Worm (Caenorhabditis elegans) whole organism, L4 larva: Measurements from ENCODE around the gene Y80D4G.2.

Experiments used
- F10B5.3 ChIP-seq: sonication (generic microtip); optimal IDR thresholded peaks from 2 replicates; lab custom pipeline; 2016; ENCODE audit warnings: mild to moderate bottlenecking, missing genetic modification characterization, missing compliant biosample characterization
- F37D6.2 ChIP-seq: sonication (generic microtip); optimal IDR thresholded peaks from 2 replicates; lab custom pipeline; 2016; ENCODE audit warnings: mild to moderate bottlenecking, missing genetic modification characterization, missing compliant biosample characterization
- T20F7.1 ChIP-seq: fragments of 200-800 bp; sonication (Bioruptor generic); optimal IDR thresholded peaks from 2 replicates; lab custom pipeline; 2018; ENCODE audit warnings: mild to moderate bottlenecking, missing genetic modification characterization, missing compliant biosample characterization
- Y75B8A.6 ChIP-seq: fragments of 200-800 bp; sonication (Bioruptor generic); IDR thresholded peaks from 2 replicates; pipeline ENCODE4 v1.3.6; 2022; ENCODE audit warnings: missing genetic modification reagents, missing genetic modification characterization, missing compliant biosample characterization
- ZK546.5 ChIP-seq, 2 experiments: sonication (generic microtip); optimal IDR thresholded peaks; 2 replicates each; lab custom pipeline; 2017; ENCODE audit warnings: missing biosample characterization in 2 of 2, missing genetic modification characterization in 2 of 2
- aha-1 ChIP-seq: fragments of 150-350 bp; peaks from one replicate; lab custom pipeline; 2014; ENCODE audit warnings: missing biosample characterization, missing genetic modification characterization
- arid-1 ChIP-seq: fragments of 200-800 bp; sonication (Bioruptor generic); conservative IDR thresholded peaks from 2 replicates; pipeline ENCODE4 v1.3.6; 2022; ENCODE audit warnings: missing genetic modification reagents, missing genetic modification characterization, missing compliant biosample characterization
- attf-4 ChIP-seq: sonication (generic microtip); optimal IDR thresholded peaks from 3 replicates; lab custom pipeline; 2017; ENCODE audit warnings: missing biosample characterization, missing genetic modification characterization
- ceh-62 ChIP-seq: sonication (generic microtip); optimal IDR thresholded peaks from 2 replicates; lab custom pipeline; 2017; ENCODE audit warnings: missing biosample characterization, missing genetic modification characterization
- ctbp-1 ChIP-seq: fragments of 200-800 bp; sonication (Bioruptor generic); IDR thresholded peaks from 2 replicates; pipeline ENCODE4 v1.3.6; 2022; ENCODE audit warnings: missing genetic modification reagents, missing genetic modification characterization, missing compliant biosample characterization
- daf-12 ChIP-seq: fragments of 150-350 bp; optimal IDR thresholded peaks from 2 replicates; lab custom pipeline; 2014; ENCODE audit warnings: missing biosample characterization, missing genetic modification reagents, missing genetic modification characterization
- daf-16 ChIP-seq, 3 experiments: sonication (generic microtip); optimal IDR thresholded peaks; 2 replicates each; lab custom pipeline; 2016 to 2017; ENCODE audit warnings: missing genetic modification characterization in 3 of 3, missing genetic modification reagents in 3 of 3, mild to moderate bottlenecking in 2 of 3, missing compliant biosample characterization in 2 of 3, missing biosample characterization in 1 of 3, moderate library complexity in 1 of 3
- daf-19 ChIP-seq: fragments of 200-800 bp; sonication (Bioruptor generic); conservative IDR thresholded peaks from 2 replicates; pipeline ENCODE4 v1.3.6; 2022; ENCODE audit warnings: missing genetic modification characterization, missing compliant biosample characterization
- dmd-8 ChIP-seq: fragments of 200-800 bp; sonication (Bioruptor generic); IDR thresholded peaks from 2 replicates; pipeline ENCODE4 v1.3.6; 2022; ENCODE audit warnings: missing genetic modification characterization, missing compliant biosample characterization
- dpl-1 ChIP-seq: fragments of 150-350 bp; optimal IDR thresholded peaks from 2 replicates; lab custom pipeline; 2014; ENCODE audit warnings: missing biosample characterization, missing genetic modification reagents, missing genetic modification characterization
- duxl-1 ChIP-seq: sonication (generic microtip); optimal IDR thresholded peaks from 2 replicates; lab custom pipeline; 2016; ENCODE audit warnings: mild to moderate bottlenecking, missing genetic modification characterization, moderate library complexity, missing compliant biosample characterization; ENCODE audit not compliant: poor library complexity
- fos-1 ChIP-seq: fragments of 150-350 bp; optimal IDR thresholded peaks from 2 replicates; lab custom pipeline; 2014; ENCODE audit warnings: missing biosample characterization, missing genetic modification characterization
- hlh-11 ChIP-seq: fragments of 200-800 bp; sonication (Bioruptor generic); optimal IDR thresholded peaks from 2 replicates; lab custom pipeline; 2018; ENCODE audit warnings: mild to moderate bottlenecking, missing genetic modification characterization, missing compliant biosample characterization
- hlh-30 ChIP-seq: sonication (generic microtip); optimal IDR thresholded peaks from 2 replicates; lab custom pipeline; 2017; ENCODE audit warnings: antibody characterized with exemption, mild to moderate bottlenecking, missing genetic modification characterization, missing compliant biosample characterization; ENCODE audit not compliant: insufficient read depth
- lin-15B ChIP-seq: fragments of 150-350 bp; sonication (generic microtip); optimal IDR thresholded peaks from 3 replicates; lab custom pipeline; 2014; ENCODE audit warnings: missing biosample characterization, missing genetic modification characterization
- lin-29 ChIP-seq: fragments of 200-800 bp; sonication (Bioruptor generic); IDR thresholded peaks from 2 replicates; pipeline ENCODE4 v1.3.6; 2022; ENCODE audit warnings: missing genetic modification reagents, missing genetic modification characterization, missing compliant biosample characterization
- lin-39 ChIP-seq: fragments of 150-350 bp; optimal IDR thresholded peaks from 2 replicates; lab custom pipeline; 2014; ENCODE audit warnings: missing biosample characterization, missing genetic modification reagents, missing genetic modification characterization
- madf-9 ChIP-seq: fragments of 200-800 bp; sonication (Bioruptor generic); conservative IDR thresholded peaks from 2 replicates; pipeline ENCODE4 v1.3.6; 2022; ENCODE audit warnings: missing genetic modification reagents, missing genetic modification characterization, missing compliant biosample characterization
- mdl-1 ChIP-seq, 2 experiments: fragments of 150-350 bp in 1 of 2; sonication (generic microtip) in 1 of 2; optimal IDR thresholded peaks; 2 replicates each; lab custom pipeline; 2014 to 2017; ENCODE audit warnings: missing biosample characterization in 2 of 2, missing genetic modification characterization in 2 of 2
- mep-1 ChIP-seq: fragments of 150-350 bp; sonication (generic microtip); optimal IDR thresholded peaks from 3 replicates; lab custom pipeline; 2014; ENCODE audit warnings: missing biosample characterization, missing genetic modification characterization
- nhr-25 ChIP-seq: sonication (generic microtip); optimal IDR thresholded peaks from 2 replicates; lab custom pipeline; 2017; ENCODE audit warnings: missing genetic modification characterization, mild to moderate bottlenecking, missing compliant biosample characterization, antibody characterized with exemption, moderate library complexity, borderline replicate concordance; ENCODE audit not compliant: insufficient read depth
- nhr-28 ChIP-seq: fragments of 150-350 bp; optimal IDR thresholded peaks from 2 replicates; lab custom pipeline; 2014; ENCODE audit warnings: missing biosample characterization, missing genetic modification characterization
- nhr-41 ChIP-seq: fragments of 200-800 bp; sonication (Bioruptor generic); IDR thresholded peaks from 2 replicates; pipeline ENCODE4 v1.3.6; 2022; ENCODE audit warnings: missing genetic modification reagents, missing genetic modification characterization, missing compliant biosample characterization
- nhr-48 ChIP-seq: sonication (generic microtip); optimal IDR thresholded peaks from 2 replicates; lab custom pipeline; 2016; ENCODE audit warnings: mild to moderate bottlenecking, missing genetic modification characterization, missing compliant biosample characterization
- nhr-6 ChIP-seq: fragments of 150-350 bp; optimal IDR thresholded peaks from 2 replicates; lab custom pipeline; 2014; ENCODE audit warnings: missing biosample characterization, missing genetic modification characterization
- snpc-1.2 ChIP-seq: fragments of 200-800 bp; sonication (Bioruptor generic); IDR thresholded peaks from 2 replicates; pipeline ENCODE4 v1.3.6; 2022; ENCODE audit warnings: missing genetic modification reagents, missing genetic modification characterization, missing compliant biosample characterization
- unc-130 ChIP-seq: sonication (generic microtip); optimal IDR thresholded peaks from 2 replicates; lab custom pipeline; 2016; ENCODE audit warnings: missing genetic modification reagents, missing genetic modification characterization, missing compliant biosample characterization
- unc-62 ChIP-seq, 3 experiments: fragments of 150-350 bp in 1 of 3; sonication (generic microtip); optimal IDR thresholded peaks in 2 of 3; peaks in 1 of 3; 1 replicate in 1 of 3; 2 replicates in 2 of 3; lab custom pipeline; 2014 to 2017; ENCODE audit warnings: missing biosample characterization in 3 of 3, missing genetic modification characterization in 3 of 3, missing genetic modification reagents in 3 of 3, missing genotype in 1 of 3
- zip-11 ChIP-seq: fragments of 200-800 bp; sonication (Bioruptor generic); IDR thresholded peaks from 2 replicates; pipeline ENCODE4 v1.3.6; 2022; ENCODE audit warnings: missing genetic modification characterization, missing compliant biosample characterization

The Y80D4G.2 gene

ce11 chrIII:7621355-7621754 is 27.0 kb upstream of the Y80D4G.2 start:
- TF ChIP-seq arid-1 (GFP tag; lab: Robert Waterston, UW) = no peak
- peak; percentile 4 for TF ChIP-seq aha-1 (tag; lab: Kevin White, UChicago)
- no peak for TF ChIP-seq daf-16 (GFP tag; optimal IDR thresholded peaks at IDR 0.05; lab: Kevin White, UChicago)
- TF ChIP-seq daf-16 (tag; optimal IDR thresholded peaks at IDR 0.05; lab: Kevin White, UChicago) = no peak
- TF ChIP-seq, all 104 proteins: peak for 1

- TF ChIP-seq unc-130 (GFP tag; lab: Kevin White, UChicago) (no peak), unc-62 (GFP tag; optimal IDR thresholded peaks at IDR 0.05 in 1 of 2; lab: Kevin White, UChicago) (peak in 1 of 2 experiments; percentile 92), unc-62 (tag; optimal IDR thresholded peaks at IDR 0.05; lab: Kevin White, UChicago) (no peak)
These were observed 25.5 kb upstream of the Y80D4G.2 start for ce11 chrIII:7619846-7620245.

DNA sequence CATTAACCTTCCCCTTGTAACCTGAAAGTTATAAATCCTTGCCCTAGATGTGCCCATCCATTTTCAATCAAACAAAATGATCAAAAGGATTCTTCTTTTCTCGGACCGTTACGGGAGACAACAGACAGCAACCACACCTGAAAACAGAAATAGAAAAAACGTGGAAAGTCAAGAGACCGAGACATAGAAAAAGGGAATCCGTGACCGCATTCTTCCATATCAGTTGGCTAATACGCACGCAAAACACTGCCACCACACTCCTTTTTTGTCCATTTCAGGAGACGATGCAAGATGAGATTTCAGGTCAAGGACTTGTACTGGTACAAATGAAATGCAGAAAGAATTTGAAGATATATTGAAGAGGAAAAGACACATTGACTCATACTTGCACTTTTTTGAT is 23.9 kb upstream of the Y80D4G.2 start:
- TF ChIP-seq F10B5.3 (tag; lab: Kevin White, UChicago) (no peak), hlh-11 (tag; lab: Kevin White, UChicago) (peak; percentile 15), duxl-1 (no peak), Y75B8A.6 (GFP tag; lab: Robert Waterston, UW) (no peak), lin-29 (GFP tag; lab: Robert Waterston, UW) (no peak), ZK546.5 (tag; optimal IDR thresholded peaks at IDR 0.05; lab: Kevin White, UChicago) (no peak), hlh-30 (tag; lab: Kevin White, UChicago) (peak; percentile 56), nhr-28 (peak; percentile 35), lin-15B (tag; lab: Kevin White, UChicago) (no peak), nhr-6 (tag; lab: Kevin White, UChicago) (no peak), mdl-1 (tag; optimal IDR thresholded peaks at IDR 0.05; lab: Kevin White, UChicago) (no peak), mep-1 (tag; lab: Kevin White, UChicago) (no peak), aha-1 (tag; lab: Kevin White, UChicago) (peak; percentile 87)

DNA sequence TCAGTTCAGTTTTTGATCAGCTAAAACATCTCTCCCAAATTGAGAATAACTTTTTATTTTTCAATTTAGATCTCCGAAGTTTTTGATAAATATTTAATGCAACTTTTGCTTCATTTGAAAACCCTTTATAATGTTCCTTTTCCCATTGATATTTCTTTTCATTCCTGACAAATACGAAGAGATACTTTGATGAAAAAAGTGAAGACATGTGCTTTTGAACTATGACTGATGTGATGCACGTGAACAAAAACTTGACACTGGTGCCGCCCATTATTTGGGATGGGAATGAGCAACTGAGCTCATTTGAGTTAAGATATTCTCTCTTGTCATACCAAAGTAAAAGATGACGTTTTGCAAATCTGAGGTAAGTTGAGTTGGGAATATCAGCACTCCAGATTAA is 21.8 kb upstream of the Y80D4G.2 start, which contains the start of gene T04A6.1:
TSS of gene T04A6.1 (plus strand) at position 301 of the 400 bp plus-strand sequence.
- peak; percentile 17 for TF ChIP-seq hlh-30 (tag; lab: Kevin White, UChicago)
- TF ChIP-seq daf-12 = no peak
- TF ChIP-seq attf-4 (tag; lab: Kevin White, UChicago) = no peak
- peak in 1 of 2 experiments; percentile 6 for TF ChIP-seq unc-62 (GFP tag; optimal IDR thresholded peaks at IDR 0.05 in 1 of 2; lab: Kevin White, UChicago)
- TF ChIP-seq unc-62 (tag; optimal IDR thresholded peaks at IDR 0.05; lab: Kevin White, UChicago) = no peak
- TF ChIP-seq dmd-8 = no peak
- no peak for TF ChIP-seq zip-11

DNA sequence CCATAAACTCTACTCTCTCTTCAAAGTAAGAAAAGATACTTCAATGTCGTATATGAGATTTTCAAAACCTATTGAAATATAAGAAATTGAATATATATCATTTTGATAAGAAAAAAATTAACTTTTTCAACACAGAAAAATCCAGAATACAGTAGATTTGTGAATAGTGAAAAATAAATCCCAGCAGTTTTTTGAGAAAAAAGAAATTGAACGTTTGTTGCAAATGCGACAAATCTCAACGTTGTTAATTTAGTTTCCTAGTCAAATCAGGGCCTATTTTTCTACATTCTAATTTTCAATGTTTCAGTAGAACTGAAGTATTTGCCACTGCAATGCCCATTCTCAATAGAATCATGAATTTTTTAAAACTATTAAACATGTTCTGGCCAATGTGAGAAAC is 20.1 kb upstream of the Y80D4G.2 start, which contains the start of gene T04A6.2:
TSS of gene T04A6.2 (plus strand) at position 301 of the 400 bp plus-strand sequence.
- TF ChIP-seq snpc-1.2 (GFP tag; lab: Robert Waterston, UW) (no peak), mdl-1 (tag; optimal IDR thresholded peaks at IDR 0.05; lab: Kevin White, UChicago) (no peak), madf-9 (GFP tag; lab: Robert Waterston, UW) (no peak), nhr-25 (tag; lab: Kevin White, UChicago) (no peak), attf-4 (tag; lab: Kevin White, UChicago) (no peak), ctbp-1 (GFP tag; lab: Robert Waterston, UW) (no peak), dpl-1 (GFP tag; lab: Kevin White, UChicago) (no peak), T20F7.1 (GFP tag; lab: Kevin White, UChicago) (no peak), ceh-62 (tag; lab: Kevin White, UChicago) (no peak), ZK546.5 (tag; optimal IDR thresholded peaks at IDR 0.05; lab: Kevin White, UChicago) (no peak), nhr-48 (tag; lab: Kevin White, UChicago) (no peak), fos-1 (tag; lab: Kevin White, UChicago) (no peak), nhr-41 (GFP tag; lab: Robert Waterston, UW) (no peak), lin-39 (tag; lab: Kevin White, UChicago) (no peak), daf-19 (GFP tag; lab: Robert Waterston, UW) (no peak), F37D6.2 (tag; lab: Kevin White, UChicago) (no peak)
